Worm (Caenorhabditis elegans) whole organism, L3 larva: ENCODE results near the gene T05B4.9.

Experiments
- fkh-10 ChIP-seq: sonication (generic microtip); optimal IDR thresholded peaks from 2 replicates; lab custom pipeline; 2017; ENCODE audit warnings: missing biosample characterization, missing genetic modification reagents, missing genetic modification characterization
- jun-1 ChIP-seq: fragments of 150-350 bp; optimal IDR thresholded peaks from 2 replicates; lab custom pipeline; 2014; ENCODE audit warnings: missing biosample characterization, missing genetic modification reagents, missing genetic modification characterization
- nhr-12 ChIP-seq: fragments of 150-350 bp; optimal IDR thresholded peaks from 2 replicates; lab custom pipeline; 2014; ENCODE audit warnings: missing biosample characterization, missing genetic modification characterization
- unc-39 ChIP-seq: sonication (generic microtip); optimal IDR thresholded peaks from 4 replicates; lab custom pipeline; 2017; ENCODE audit warnings: missing biosample characterization, missing genetic modification characterization

DNA sequence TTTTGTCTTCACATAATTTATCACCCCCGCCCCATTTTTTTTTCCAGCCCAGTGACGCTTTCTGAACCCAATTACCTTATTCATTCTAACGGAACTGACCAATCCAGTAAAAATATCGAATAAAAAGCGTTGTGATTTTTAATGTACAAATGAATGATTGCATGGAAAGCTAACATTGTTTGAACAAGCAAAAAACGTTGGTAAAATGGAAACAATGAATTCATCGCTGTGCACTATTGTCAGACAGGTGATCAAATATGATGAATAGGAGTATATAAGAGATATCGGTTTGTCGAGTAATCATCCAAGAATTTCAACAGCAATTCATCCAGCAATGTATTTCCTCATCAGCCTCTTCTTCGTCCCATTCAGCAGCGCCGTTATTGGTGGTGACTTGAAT, 11.4 kb upstream of the T05B4.9 start, which contains the start of gene phat-4:
- TF ChIP-seq nhr-12 (tag; lab: Kevin White, UChicago), result no peak
- TF ChIP-seq fkh-10, result no peak
- TF ChIP-seq jun-1 (tag; lab: Kevin White, UChicago), result no peak
- TF ChIP-seq unc-39 (tag; lab: Kevin White, UChicago), result no peak
